Fruit fly (Drosophila melanogaster) whole organism, prepupa: ENCODE measurements around the gene noc.

ENCODE experiments used
- Blimp-1 ChIP-seq: fragments of 200-800 bp; sonication (Bioruptor generic); optimal IDR thresholded peaks from 3 replicates; lab custom pipeline; 2017; ENCODE audit warnings: missing biosample characterization, missing genetic modification characterization, mild to moderate bottlenecking, moderate library complexity, missing genetic modification reagents
- CG10631 ChIP-seq: fragments of 200-800 bp; sonication (Bioruptor generic); optimal IDR thresholded peaks from 2 replicates; lab custom pipeline; 2016; ENCODE audit warnings: missing biosample characterization, missing genetic modification characterization
- CG10669 ChIP-seq: fragments of 200-800 bp; sonication (Bioruptor generic); optimal IDR thresholded peaks from 3 replicates; lab custom pipeline; 2018; ENCODE audit warnings: missing biosample characterization, mild to moderate bottlenecking, missing genetic modification characterization, moderate library complexity
- CG11294 ChIP-seq: fragments of 200-800 bp; sonication (Bioruptor generic); IDR thresholded peaks from 2 replicates; pipeline ENCODE4 v1.3.6; 2022; ENCODE audit warnings: missing biosample characterization, missing genetic modification characterization
- CG11762 ChIP-seq: fragments of 200-800 bp; sonication (Bioruptor generic); optimal IDR thresholded peaks from 3 replicates; lab custom pipeline; 2016; ENCODE audit warnings: missing biosample characterization, missing genetic modification characterization; ENCODE audit not compliant: insufficient read depth
- CG1621 ChIP-seq: fragments of 200-800 bp; sonication (Bioruptor generic); optimal IDR thresholded peaks from 3 replicates; lab custom pipeline; 2018; ENCODE audit warnings: missing biosample characterization, mild to moderate bottlenecking, missing genetic modification characterization
- CG16779 ChIP-seq: fragments of 200-800 bp; sonication (Bioruptor generic); optimal IDR thresholded peaks from 3 replicates; lab custom pipeline; 2017; ENCODE audit warnings: missing biosample characterization, mild to moderate bottlenecking, missing genetic modification characterization
- CG3032 ChIP-seq: fragments of 200-800 bp; optimal IDR thresholded peaks from 2 replicates; lab custom pipeline; 2019; ENCODE audit warnings: missing biosample characterization, mild to moderate bottlenecking, missing genetic modification characterization, moderate library complexity
- CG31627 ChIP-seq: fragments of 200-800 bp; sonication (Bioruptor generic); optimal IDR thresholded peaks from 3 replicates; lab custom pipeline; 2016; ENCODE audit warnings: missing biosample characterization, missing genetic modification characterization
- CG32006 ChIP-seq: fragments of 200-800 bp; sonication (Bioruptor generic); optimal IDR thresholded peaks from 3 replicates; lab custom pipeline; 2017; ENCODE audit warnings: missing biosample characterization, mild to moderate bottlenecking, missing genetic modification characterization
- CG34406 ChIP-seq: fragments of 200-800 bp; sonication (Bioruptor generic); optimal IDR thresholded peaks from 3 replicates; lab custom pipeline; 2016; ENCODE audit warnings: missing biosample characterization, missing genetic modification characterization
- CG4318 ChIP-seq: fragments of 200-800 bp; sonication (Bioruptor generic); optimal IDR thresholded peaks from 3 replicates; lab custom pipeline; 2017; ENCODE audit warnings: missing biosample characterization, mild to moderate bottlenecking, missing genetic modification characterization
- CG6276 ChIP-seq: fragments of 200-800 bp; sonication (Bioruptor generic); optimal IDR thresholded peaks from 2 replicates; lab custom pipeline; 2017; ENCODE audit warnings: missing biosample characterization, mild to moderate bottlenecking, missing genetic modification characterization
- CG6792 ChIP-seq: fragments of 200-800 bp; sonication (Bioruptor generic); optimal IDR thresholded peaks from 3 replicates; lab custom pipeline; 2016; ENCODE audit warnings: missing biosample characterization, missing genetic modification characterization
- CG6808 ChIP-seq: fragments of 200-800 bp; sonication (Bioruptor generic); optimal IDR thresholded peaks from 3 replicates; lab custom pipeline; 2017; ENCODE audit warnings: missing biosample characterization, missing genetic modification characterization, mild to moderate bottlenecking, moderate library complexity, missing genetic modification reagents
- CG7368 ChIP-seq: fragments of 200-800 bp; sonication (Bioruptor generic); optimal IDR thresholded peaks from 3 replicates; lab custom pipeline; 2016; ENCODE audit warnings: missing biosample characterization, missing genetic modification characterization
- CG8319 ChIP-seq: fragments of 200-800 bp; sonication (Bioruptor generic); optimal IDR thresholded peaks from 3 replicates; lab custom pipeline; 2016; ENCODE audit warnings: missing biosample characterization, missing genetic modification characterization
- CG8632 ChIP-seq: fragments of 200-800 bp; sonication (Bioruptor generic); optimal IDR thresholded peaks from 3 replicates; lab custom pipeline; 2016; ENCODE audit warnings: missing biosample characterization, missing genetic modification characterization
- CG9139 ChIP-seq: fragments of 200-800 bp; sonication (Bioruptor generic); optimal IDR thresholded peaks from 3 replicates; lab custom pipeline; 2017; ENCODE audit warnings: missing biosample characterization, mild to moderate bottlenecking, missing genetic modification characterization
- Eip75B ChIP-seq: fragments of 200-800 bp; sonication (Bioruptor generic); optimal IDR thresholded peaks from 3 replicates; lab custom pipeline; 2016; ENCODE audit warnings: missing biosample characterization, missing genetic modification characterization
- Eip78C ChIP-seq: fragments of 200-800 bp; sonication (Bioruptor generic); peaks from one replicate; lab custom pipeline; 2016; ENCODE audit warnings: missing biosample characterization, missing genetic modification characterization
- Eip93F ChIP-seq: fragments of 200-800 bp; sonication (Bioruptor generic); optimal IDR thresholded peaks from 2 replicates; lab custom pipeline; 2016; ENCODE audit warnings: missing biosample characterization, mild to moderate bottlenecking, missing genetic modification characterization
- Ets21C ChIP-seq: fragments of 200-800 bp; sonication (Bioruptor generic); optimal IDR thresholded peaks from 3 replicates; lab custom pipeline; 2016; ENCODE audit warnings: missing biosample characterization, missing genetic modification characterization
- Gug ChIP-seq: fragments of 200-800 bp; sonication (Bioruptor generic); IDR thresholded peaks from 2 replicates; pipeline ENCODE4 v1.3.6; 2022; ENCODE audit warnings: missing biosample characterization, missing genetic modification characterization
- Hr39 ChIP-seq: fragments of 200-800 bp; sonication (Bioruptor generic); optimal IDR thresholded peaks from 2 replicates; lab custom pipeline; 2016; ENCODE audit warnings: missing biosample characterization, missing genetic modification characterization
- Hr4 ChIP-seq: fragments of 200-800 bp; sonication (Bioruptor generic); optimal IDR thresholded peaks from 3 replicates; lab custom pipeline; 2016; ENCODE audit warnings: missing biosample characterization, missing genetic modification characterization
- Lpt ChIP-seq: fragments of 200-800 bp; sonication (Bioruptor generic); optimal IDR thresholded peaks from 3 replicates; lab custom pipeline; 2016; ENCODE audit warnings: missing biosample characterization, missing genetic modification characterization
- OdsH ChIP-seq: fragments of 200-800 bp; sonication (Bioruptor generic); optimal IDR thresholded peaks from 3 replicates; lab custom pipeline; 2016; ENCODE audit warnings: missing biosample characterization, missing genetic modification characterization
- Smox ChIP-seq: fragments of 200-800 bp; sonication (Bioruptor generic); optimal IDR thresholded peaks from 3 replicates; lab custom pipeline; 2016; ENCODE audit warnings: missing biosample characterization, missing genetic modification characterization
- Sox102F ChIP-seq: fragments of 200-800 bp; sonication (Bioruptor generic); optimal IDR thresholded peaks from 2 replicates; lab custom pipeline; 2016; ENCODE audit warnings: missing biosample characterization, mild to moderate bottlenecking, missing genetic modification characterization
- Sox14 ChIP-seq: fragments of 200-800 bp; sonication (Bioruptor generic); optimal IDR thresholded peaks from 3 replicates; lab custom pipeline; 2016; ENCODE audit warnings: missing biosample characterization, missing genetic modification characterization
- Sox15 ChIP-seq: fragments of 200-800 bp; sonication (Bioruptor generic); optimal IDR thresholded peaks from 3 replicates; lab custom pipeline; 2016; ENCODE audit warnings: missing biosample characterization, missing genetic modification characterization
- achi ChIP-seq: fragments of 200-800 bp; sonication (Bioruptor generic); optimal IDR thresholded peaks from 3 replicates; lab custom pipeline; 2016; ENCODE audit warnings: missing biosample characterization, missing genetic modification characterization
- dac ChIP-seq: fragments of 200-800 bp; sonication (Bioruptor generic); optimal IDR thresholded peaks from 2 replicates; lab custom pipeline; 2017; ENCODE audit warnings: missing biosample characterization, mild to moderate bottlenecking, missing genetic modification characterization
- eg ChIP-seq: fragments of 200-800 bp; sonication (Bioruptor generic); IDR thresholded peaks from 3 replicates; pipeline ENCODE4 v1.3.6; 2022; ENCODE audit warnings: missing biosample characterization, missing genetic modification characterization
- esn ChIP-seq: fragments of 200-800 bp; sonication (Bioruptor generic); optimal IDR thresholded peaks from 2 replicates; lab custom pipeline; 2016; ENCODE audit warnings: missing biosample characterization, mild to moderate bottlenecking, missing genetic modification characterization, moderate library complexity
- fd85E ChIP-seq: fragments of 200-800 bp; sonication (Bioruptor generic); optimal IDR thresholded peaks from 3 replicates; lab custom pipeline; 2016; ENCODE audit warnings: missing biosample characterization, missing genetic modification characterization
- fkh ChIP-seq: fragments of 200-800 bp; sonication (Bioruptor generic); optimal IDR thresholded peaks from 3 replicates; lab custom pipeline; 2017; ENCODE audit warnings: missing biosample characterization, mild to moderate bottlenecking, missing genetic modification characterization, moderate library complexity
- lz ChIP-seq: fragments of 200-800 bp; sonication (Bioruptor generic); optimal IDR thresholded peaks from 3 replicates; lab custom pipeline; 2016; ENCODE audit warnings: missing biosample characterization, missing genetic modification characterization
- net ChIP-seq: fragments of 200-800 bp; sonication (Bioruptor generic); optimal IDR thresholded peaks from 3 replicates; lab custom pipeline; 2016; ENCODE audit warnings: missing biosample characterization, missing genetic modification characterization
- pdm3 ChIP-seq: fragments of 200-800 bp; sonication (Bioruptor generic); optimal IDR thresholded peaks from 3 replicates; lab custom pipeline; 2016; ENCODE audit warnings: missing biosample characterization, missing genetic modification characterization
- salr ChIP-seq, 2 experiments: fragments of 200-800 bp; sonication (Bioruptor generic); optimal IDR thresholded peaks; 3 replicates each; lab custom pipeline; 2016 to 2018; ENCODE audit warnings: missing biosample characterization in 2 of 2, missing genetic modification characterization in 2 of 2, mild to moderate bottlenecking in 1 of 2
- spab ChIP-seq: fragments of 200-800 bp; sonication (Bioruptor generic); optimal IDR thresholded peaks from 2 replicates; lab custom pipeline; 2017; ENCODE audit warnings: missing biosample characterization, mild to moderate bottlenecking, missing genetic modification characterization, missing genetic modification reagents
- ss ChIP-seq, 2 experiments: fragments of 200-800 bp; sonication (Bioruptor generic); optimal IDR thresholded peaks; 2 replicates in 1 of 2; 3 replicates in 1 of 2; lab custom pipeline; 2017 to 2018; ENCODE audit warnings: mild to moderate bottlenecking in 2 of 2, missing biosample characterization in 2 of 2, missing genetic modification characterization in 2 of 2, moderate library complexity in 1 of 2
- svp ChIP-seq: fragments of 200-800 bp; sonication (Bioruptor generic); peaks from one replicate; lab custom pipeline; 2016; ENCODE audit warnings: missing biosample characterization, missing genetic modification characterization
- topi ChIP-seq: fragments of 200-800 bp; sonication (Bioruptor generic); optimal IDR thresholded peaks from 3 replicates; lab custom pipeline; 2016; ENCODE audit warnings: missing biosample characterization, missing genetic modification characterization
- vri ChIP-seq: fragments of 200-800 bp; sonication (Bioruptor generic); optimal IDR thresholded peaks from 3 replicates; lab custom pipeline; 2016; ENCODE audit warnings: missing biosample characterization, mild to moderate bottlenecking, missing genetic modification characterization

noc gene

DNA sequence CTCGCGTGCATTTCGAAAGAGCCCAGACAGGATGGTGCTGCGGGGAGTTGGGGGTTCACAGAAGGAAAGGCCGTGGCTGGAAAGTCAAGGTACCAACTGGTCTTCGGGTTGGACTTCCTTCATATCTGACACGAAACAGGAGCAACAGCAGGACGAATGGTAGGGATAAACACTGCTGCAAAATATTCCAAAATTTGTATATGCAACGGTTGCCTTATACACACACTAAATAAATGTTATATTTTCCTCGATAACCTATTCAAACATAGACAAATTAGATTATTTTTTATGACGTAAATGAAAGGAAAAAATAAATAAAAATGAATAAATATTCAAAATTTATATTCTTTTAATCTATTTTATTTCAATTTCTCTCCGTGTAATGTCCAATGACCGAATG is 20.9 kb upstream of the noc start (continued):
- TF ChIP-seq vri (GFP tag; lab: Kevin White, UChicago) (no peak), CG6792 (GFP tag; lab: Kevin White, UChicago) (peak; percentile 12), CG8319 (GFP tag; lab: Kevin White, UChicago) (no peak), CG6808 (GFP tag; lab: Kevin White, UChicago) (peak; percentile 17), Hr39 (GFP tag; lab: Kevin White, UChicago) (no peak), ss (GFP tag; optimal IDR thresholded peaks at IDR 0.05; lab: Kevin White, UChicago) (peak in 1 of 2 experiments; percentile 18), lz (GFP tag; lab: Kevin White, UChicago) (no peak)

DNA sequence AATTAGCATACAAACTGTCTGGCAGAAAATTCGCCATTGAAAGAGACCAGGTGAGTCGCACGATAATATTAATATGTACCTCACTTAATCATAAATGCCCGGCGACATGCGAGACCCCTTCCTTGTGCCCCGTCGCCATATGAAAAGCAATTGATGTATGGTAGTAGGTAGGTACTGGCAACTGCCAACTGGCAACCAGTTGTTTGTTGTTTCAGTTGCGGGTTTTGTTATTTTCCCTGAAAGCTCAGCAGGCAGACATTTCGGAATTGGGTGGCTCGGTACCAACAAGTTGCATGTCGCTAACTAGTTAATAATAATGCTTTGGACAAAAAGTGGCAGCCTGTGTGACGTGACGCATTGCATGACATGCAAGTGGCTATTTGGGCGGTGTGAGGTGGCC is 16.3 kb upstream of the noc start:
- peak; percentile 4 to 88 for TF ChIP-seq ss (GFP tag; optimal IDR thresholded peaks at IDR 0.05; lab: Kevin White, UChicago)
- TF ChIP-seq CG10631 (GFP tag; lab: Kevin White, UChicago), result no peak

DNA sequence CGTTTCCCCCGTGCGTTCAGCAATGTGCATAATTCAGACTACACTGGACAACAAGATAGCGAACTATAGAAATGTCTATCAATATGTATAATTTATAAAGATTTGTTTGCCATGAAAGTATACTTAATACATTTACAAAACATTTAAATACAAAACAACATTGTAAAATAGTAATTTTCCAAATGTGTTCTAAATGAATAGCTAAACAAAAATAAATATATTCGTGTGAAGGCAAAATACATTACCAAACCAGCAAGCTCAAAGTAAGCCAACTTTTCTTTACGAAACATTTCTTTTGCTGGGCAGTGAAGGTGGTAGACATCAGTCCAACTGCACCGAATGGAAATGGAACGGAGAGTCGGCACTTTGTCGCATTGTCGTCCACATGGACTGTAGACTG is 15.7 kb upstream of the noc start:
- TF ChIP-seq CG3032 (tag; lab: Kevin White, UChicago) (peak; percentile 77), Eip75B (GFP tag; lab: Kevin White, UChicago) (peak; percentile 51), CG8632 (peak; percentile 63), CG11762 (GFP tag; lab: Kevin White, UChicago) (peak; percentile 70), CG8319 (GFP tag; lab: Kevin White, UChicago) (peak; percentile 27), Blimp-1 (GFP tag; lab: Kevin White, UChicago) (no peak), vri (GFP tag; lab: Kevin White, UChicago) (peak; percentile 23), CG16779 (peak; percentile 15), Eip93F (no peak), achi (GFP tag; lab: Kevin White, UChicago) (peak; percentile 74), Sox102F (GFP tag; lab: Kevin White, UChicago) (peak; percentile 49), fd85E (GFP tag; lab: Kevin White, UChicago) (no peak), topi (GFP tag; lab: Kevin White, UChicago) (no peak), Sox15 (GFP tag; lab: Kevin White, UChicago) (no peak), CG32006 (GFP tag; lab: Kevin White, UChicago) (peak; percentile 85), net (GFP tag; lab: Kevin White, UChicago) (peak; percentile 63), CG10631 (GFP tag; lab: Kevin White, UChicago) (peak; percentile 50), CG7368 (no peak), salr (GFP tag; optimal IDR thresholded peaks at IDR 0.05; lab: Kevin White, UChicago) (peak; percentile 33 to 69), dac (GFP tag; lab: Kevin White, UChicago) (peak; percentile 39), pdm3 (peak; percentile 69), CG6276 (GFP tag; lab: Kevin White, UChicago) (peak; percentile 86), Ets21C (GFP tag; lab: Kevin White, UChicago) (no peak), CG31627 (peak; percentile 17), Gug (GFP tag; lab: Robert Waterston, UW) (peak; percentile 34; the same call in 1 of the 2 replicates), OdsH (peak; percentile 21), fkh (no peak), CG4318 (peak; percentile 57), eg (peak; percentile 62; the same call in 2 of the 3 replicates), CG6792 (GFP tag; lab: Kevin White, UChicago) (peak; percentile 59), Eip78C (peak; percentile 77), CG34406 (GFP tag; lab: Kevin White, UChicago) (peak; percentile 52), Hr4 (GFP tag; lab: Kevin White, UChicago) (no peak), CG11294 (GFP tag; lab: Robert Waterston, UW) (peak; percentile 29; the same call in 1 of the 2 replicates), spab (GFP tag; lab: Kevin White, UChicago) (peak; percentile 70), Smox (GFP tag; lab: Kevin White, UChicago) (peak; percentile 38), Sox14 (GFP tag; lab: Kevin White, UChicago) (peak; percentile 21), CG10669 (GFP tag; lab: Kevin White, UChicago) (peak; percentile 80), Lpt (GFP tag; lab: Kevin White, UChicago) (peak; percentile 59), svp (GFP tag; lab: Kevin White, UChicago) (peak; percentile 38), CG9139 (GFP tag; lab: Kevin White, UChicago) (no peak), CG1621 (tag; lab: Kevin White, UChicago) (peak; percentile 14), CG6808 (GFP tag; lab: Kevin White, UChicago) (peak; percentile 75), esn (GFP tag; lab: Kevin White, UChicago) (peak; percentile 63)
